Fruit fly (Drosophila melanogaster): ENCODE measurements around the gene lft.
A peak's percentile ranks its signal among the peaks of the same experiment; 100 is the strongest.

lft gene

dm6 chr2L:10387869-10388726, 23.8 kb downstream of the lft start, which contains the start of gene da (continued):
- TF ChIP-seq Sox102F (GFP tag; optimal IDR thresholded peaks at IDR 0.05): no peak
- no peak for TF ChIP-seq CG14965 (GFP tag; optimal IDR thresholded peaks at IDR 0.05; ENCODE audit: borderline replicate concordance)
- TF ChIP-seq Mrtf (GFP tag; IDR thresholded peaks at IDR 0.05): no peak; the same call in 2 of the 3 replicates
- no peak for TF ChIP-seq CTCF (GFP tag; optimal IDR thresholded peaks at IDR 0.05)
- no peak for TF ChIP-seq Poxn (GFP tag; IDR thresholded peaks at IDR 0.05)
- no peak for TF ChIP-seq CG11093 (GFP tag; IDR thresholded peaks at IDR 0.05)
- no peak for TF ChIP-seq CG9817 (tag; optimal IDR thresholded peaks at IDR 0.05)
- peak; percentile 83 for TF ChIP-seq CG12391 (tag; optimal IDR thresholded peaks at IDR 0.05)
- peak; percentile 99 for TF ChIP-seq CG30020 (tag; optimal IDR thresholded peaks at IDR 0.05)
- peak; percentile 86 for TF ChIP-seq pfk (GFP tag; optimal IDR thresholded peaks at IDR 0.05)
- TF ChIP-seq Xbp1 (GFP tag; optimal IDR thresholded peaks at IDR 0.05): peak; percentile 73
- TF ChIP-seq Side (GFP tag; optimal IDR thresholded peaks at IDR 0.05): peak; percentile 38
- no peak for TF ChIP-seq gsb (GFP tag; IDR thresholded peaks at IDR 0.05)
- TF ChIP-seq CG7786 (GFP tag; optimal IDR thresholded peaks at IDR 0.05): peak; percentile 55
- TF ChIP-seq repo (GFP tag; optimal IDR thresholded peaks at IDR 0.05): no peak
- TF ChIP-seq Dref (GFP tag; IDR thresholded peaks at IDR 0.05): peak; percentile 92
- peak; percentile 41 for TF ChIP-seq HmgZ (tag; optimal IDR thresholded peaks at IDR 0.05)
- peak; percentile 75; the same call in 1 of the 2 replicates for TF ChIP-seq CG9932 (GFP tag; IDR thresholded peaks at IDR 0.05)
- TF ChIP-seq seq (GFP tag; IDR thresholded peaks at IDR 0.05): no peak; the same call in 1 of the 2 replicates
- peak; percentile 98 for TF ChIP-seq Deaf1 (tag; optimal IDR thresholded peaks at IDR 0.05)
- TF ChIP-seq row (GFP tag; IDR thresholded peaks at IDR 0.05): peak; percentile 85
- TF ChIP-seq CG10654 (GFP tag; optimal IDR thresholded peaks at IDR 0.05): peak; percentile 64
- TF ChIP-seq Ssrp (tag; optimal IDR thresholded peaks at IDR 0.05): peak; percentile 58
- TF ChIP-seq CG33557 (GFP tag; optimal IDR thresholded peaks at IDR 0.05): peak; percentile 18
- no peak for TF ChIP-seq pita (GFP tag; optimal IDR thresholded peaks at IDR 0.05)
- peak; percentile 44 for TF ChIP-seq CG18476 (GFP tag; optimal IDR thresholded peaks at IDR 0.05)
- TF ChIP-seq Vsx1 (GFP tag; optimal IDR thresholded peaks at IDR 0.05): no peak
- TF ChIP-seq shn (GFP tag; optimal IDR thresholded peaks at IDR 0.05): peak; percentile 7
- peak; percentile 69 for TF ChIP-seq caup (GFP tag; optimal IDR thresholded peaks at IDR 0.05; ENCODE audit: severe bottlenecking)
- peak; percentile 15 for TF ChIP-seq Six4 (GFP tag; optimal IDR thresholded peaks at IDR 0.05)
- TF ChIP-seq CG8281 (tag; optimal IDR thresholded peaks at IDR 0.05): no peak
- TF ChIP-seq nau (GFP tag; optimal IDR thresholded peaks at IDR 0.05): no peak
- peak; percentile 48 for TF ChIP-seq CG12236 (GFP tag; optimal IDR thresholded peaks at IDR 0.05)
- TF ChIP-seq rib (GFP tag; IDR thresholded peaks at IDR 0.05): peak; percentile 45
- no peak for TF ChIP-seq CG12104 (GFP tag; optimal IDR thresholded peaks at IDR 0.05)
- peak; percentile 75 for TF ChIP-seq NfI (GFP tag; optimal IDR thresholded peaks at IDR 0.05)
- TF ChIP-seq Camta (GFP tag; optimal IDR thresholded peaks at IDR 0.05): peak; percentile 74
- peak; percentile 64 for TF ChIP-seq CG13424 (tag; optimal IDR thresholded peaks at IDR 0.05)
- no peak for TF ChIP-seq CG15073 (GFP tag; optimal IDR thresholded peaks at IDR 0.05)
- no peak for TF ChIP-seq CG5953 (GFP tag; IDR thresholded peaks at IDR 0.05)
- TF ChIP-seq CG8089 (GFP tag; optimal IDR thresholded peaks at IDR 0.05): peak; percentile 32
- peak; percentile 63 for TF ChIP-seq CG3995 (GFP tag; optimal IDR thresholded peaks at IDR 0.05)
- TF ChIP-seq Atf3 (GFP tag; optimal IDR thresholded peaks at IDR 0.05): peak; percentile 72
- TF ChIP-seq CG2678 (tag; optimal IDR thresholded peaks at IDR 0.05): peak; percentile 63
- TF ChIP-seq Scr (GFP tag; IDR thresholded peaks at IDR 0.05; ENCODE audit: partially characterized antibody): peak; percentile 59
- TF ChIP-seq gsb-n (tag; optimal IDR thresholded peaks at IDR 0.05): peak; percentile 31
- TF ChIP-seq lab (GFP tag; optimal IDR thresholded peaks at IDR 0.05): no peak
- TF ChIP-seq CG16779 (GFP tag; IDR thresholded peaks at IDR 0.05): no peak
- TF ChIP-seq CG4328 (GFP tag; optimal IDR thresholded peaks at IDR 0.05): no peak

All from whole organism, embryonic.